Fruit fly (Drosophila melanogaster): ENCODE measurements around the gene Smg5.

The Smg5 gene

dm6 chr2L:13904331-13904911, at the start of gene Smg5:
Smg5 (minus strand) TSS chr2L:13904661.
- TF ChIP-seq CG17801 (GFP tag; optimal IDR thresholded peaks at IDR 0.05; ENCODE audit: partially characterized antibody), result peak; percentile 89

- no peak for TF ChIP-seq CG17801 (GFP tag; optimal IDR thresholded peaks at IDR 0.05; ENCODE audit: partially characterized antibody)
Measured at dm6 chr2L:13949789-13950188, 45.3 kb upstream of the Smg5 start.

- TF ChIP-seq CG17801 (GFP tag; optimal IDR thresholded peaks at IDR 0.05; ENCODE audit: partially characterized antibody), result no peak
Measured at dm6 chr2L:13947476-13947875, 43.0 kb upstream of the Smg5 start, which contains the start of gene Vajk3. Vajk3 (minus strand) TSS chr2L:13947476.

dm6 chr2L:13934542-13935065, 30.1 kb upstream of the Smg5 start, which contains the start of gene Vajk2:
Vajk2 (minus strand) TSS chr2L:13934692.
- TF ChIP-seq CG17801 (GFP tag; optimal IDR thresholded peaks at IDR 0.05; ENCODE audit: partially characterized antibody), result no peak

- TF ChIP-seq CG17801 (GFP tag; optimal IDR thresholded peaks at IDR 0.05; ENCODE audit: partially characterized antibody), result no peak
Measured at dm6 chr2L:13931318-13931717, 26.9 kb upstream of the Smg5 start, which contains the start of gene CG42711. CG42711 (minus strand) TSS chr2L:13931362.

- TF ChIP-seq CG17801 (GFP tag; optimal IDR thresholded peaks at IDR 0.05; ENCODE audit: partially characterized antibody), result no peak
Measured at dm6 chr2L:13928461-13928860, 24.0 kb upstream of the Smg5 start.

dm6 chr2L:13925699-13926098, 21.2 kb upstream of the Smg5 start:
- no peak for TF ChIP-seq CG17801 (GFP tag; optimal IDR thresholded peaks at IDR 0.05; ENCODE audit: partially characterized antibody)

dm6 chr2L:13923984-13924383, 19.5 kb upstream of the Smg5 start:
- TF ChIP-seq CG17801 (GFP tag; optimal IDR thresholded peaks at IDR 0.05; ENCODE audit: partially characterized antibody), result no peak

- no peak for TF ChIP-seq CG17801 (GFP tag; optimal IDR thresholded peaks at IDR 0.05; ENCODE audit: partially characterized antibody)
Measured at dm6 chr2L:13923453-13923852, 19.0 kb upstream of the Smg5 start, which contains the start of gene Vajk1. Vajk1 (minus strand) TSS chr2L:13923553.

dm6 chr2L:13914425-13914824, 10.0 kb upstream of the Smg5 start, which contains the start of gene Ance-3:
Ance-3 (plus strand) TSS chr2L:13914725.
- no peak for TF ChIP-seq CG17801 (GFP tag; optimal IDR thresholded peaks at IDR 0.05; ENCODE audit: partially characterized antibody)

- TF ChIP-seq CG17801 (GFP tag; optimal IDR thresholded peaks at IDR 0.05; ENCODE audit: partially characterized antibody), result no peak
Measured at dm6 chr2L:13911783-13912182, 7.3 kb upstream of the Smg5 start, which contains the start of gene Acyp. Acyp (plus strand) TSS chr2L:13912083.

dm6 chr2L:13909033-13909432, 4.6 kb upstream of the Smg5 start, which contains the start of gene Ance-2:
Ance-2 (plus strand) TSS chr2L:13909333.
- TF ChIP-seq CG17801 (GFP tag; optimal IDR thresholded peaks at IDR 0.05; ENCODE audit: partially characterized antibody), result no peak

dm6 chr2L:13905848-13906585, 1.6 kb upstream of the Smg5 start:
- TF ChIP-seq CG17801 (GFP tag; optimal IDR thresholded peaks at IDR 0.05; ENCODE audit: partially characterized antibody), result no peak

- TF ChIP-seq CG17801 (GFP tag; optimal IDR thresholded peaks at IDR 0.05; ENCODE audit: partially characterized antibody), result no peak
Measured at dm6 chr2L:13905072-13905847, 799 bp upstream of the Smg5 start, which contains the start of gene Ance. Ance (plus strand) TSS chr2L:13905645.

dm6 chr2L:13903796-13904330, 598 bp downstream of the Smg5 start:
- no peak for TF ChIP-seq CG17801 (GFP tag; optimal IDR thresholded peaks at IDR 0.05; ENCODE audit: partially characterized antibody)

Measured in ovary, adult (tissue).